Worm (Caenorhabditis elegans) whole organism, L3 larva: ENCODE data around the gene srlf-12.

Experiments used
- R02D3.7 ChIP-seq: fragments of 150-350 bp; optimal IDR thresholded peaks from 2 replicates; lab custom pipeline; 2014; ENCODE audit warnings: missing biosample characterization, missing genetic modification characterization
- aly-2 ChIP-seq: fragments of 150-350 bp; optimal IDR thresholded peaks from 2 replicates; lab custom pipeline; 2014; ENCODE audit warnings: missing biosample characterization, missing genetic modification characterization
- ceh-82 ChIP-seq: fragments of 150-350 bp; optimal IDR thresholded peaks from 2 replicates; lab custom pipeline; 2014; ENCODE audit warnings: missing biosample characterization, missing genetic modification characterization
- egl-5 ChIP-seq: fragments of 150-350 bp; optimal IDR thresholded peaks from 2 replicates; lab custom pipeline; 2017; ENCODE audit warnings: missing biosample characterization, missing genetic modification reagents, missing genetic modification characterization, inconsistent platforms
- elt-1 ChIP-seq: fragments of 150-350 bp; optimal IDR thresholded peaks from 2 replicates; lab custom pipeline; 2014; ENCODE audit warnings: missing biosample characterization, missing genetic modification characterization
- elt-2 ChIP-seq: sonication (generic microtip); optimal IDR thresholded peaks from 2 replicates; lab custom pipeline; 2016; ENCODE audit warnings: missing genetic modification reagents, mild to moderate bottlenecking, missing genetic modification characterization, missing compliant biosample characterization
- elt-3 ChIP-seq, 3 experiments: fragments of 150-350 bp in 1 of 3; sonication (generic microtip) in 2 of 3; optimal IDR thresholded peaks; 2 replicates in 2 of 3; 4 replicates in 1 of 3; lab custom pipeline; 2014 to 2017; ENCODE audit warnings: missing biosample characterization in 3 of 3, missing genetic modification characterization in 3 of 3
- fkh-10 ChIP-seq: sonication (generic microtip); optimal IDR thresholded peaks from 2 replicates; lab custom pipeline; 2017; ENCODE audit warnings: missing biosample characterization, missing genetic modification reagents, missing genetic modification characterization
- fkh-2 ChIP-seq: fragments of 150-350 bp; optimal IDR thresholded peaks from 2 replicates; lab custom pipeline; 2014; ENCODE audit warnings: missing biosample characterization, missing genetic modification reagents, missing genetic modification characterization
- fos-1 ChIP-seq: fragments of 150-350 bp; optimal IDR thresholded peaks from 2 replicates; lab custom pipeline; 2014; ENCODE audit warnings: missing biosample characterization, missing genetic modification characterization
- jun-1 ChIP-seq: fragments of 150-350 bp; optimal IDR thresholded peaks from 2 replicates; lab custom pipeline; 2014; ENCODE audit warnings: missing biosample characterization, missing genetic modification reagents, missing genetic modification characterization
- lin-15B ChIP-seq: fragments of 150-350 bp; optimal IDR thresholded peaks from 2 replicates; lab custom pipeline; 2014; ENCODE audit warnings: missing biosample characterization, missing genetic modification characterization
- lin-39 ChIP-seq: fragments of 150-350 bp; optimal IDR thresholded peaks from 2 replicates; lab custom pipeline; 2018; ENCODE audit warnings: missing biosample characterization, missing genetic modification reagents, missing genetic modification characterization
- lsy-12 ChIP-seq: sonication (generic microtip); optimal IDR thresholded peaks from 2 replicates; lab custom pipeline; 2016; ENCODE audit warnings: mild to moderate bottlenecking, missing genetic modification characterization, missing compliant biosample characterization
- mml-1 ChIP-seq: fragments of 150-350 bp; sonication (generic microtip); optimal IDR thresholded peaks from 3 replicates; lab custom pipeline; 2014; ENCODE audit warnings: missing biosample characterization, missing genetic modification characterization
- nfya-1 ChIP-seq: sonication (generic microtip); optimal IDR thresholded peaks from 2 replicates; lab custom pipeline; 2017; ENCODE audit warnings: missing genetic modification characterization, mild to moderate bottlenecking, missing compliant biosample characterization, antibody characterized with exemption, moderate library complexity; ENCODE audit not compliant: insufficient read depth
- nhr-11 ChIP-seq: fragments of 150-350 bp; optimal IDR thresholded peaks from 2 replicates; lab custom pipeline; 2014; ENCODE audit warnings: missing biosample characterization, missing genetic modification characterization
- nhr-12 ChIP-seq: fragments of 150-350 bp; optimal IDR thresholded peaks from 2 replicates; lab custom pipeline; 2014; ENCODE audit warnings: missing biosample characterization, missing genetic modification characterization
- nhr-23 ChIP-seq: fragments of 150-350 bp; optimal IDR thresholded peaks from 2 replicates; lab custom pipeline; 2014; ENCODE audit warnings: missing biosample characterization, missing genetic modification reagents, missing genetic modification characterization
- nhr-237 ChIP-seq: fragments of 150-350 bp; optimal IDR thresholded peaks from 2 replicates; lab custom pipeline; 2014; ENCODE audit warnings: missing biosample characterization, missing genetic modification characterization
- nhr-25 ChIP-seq: sonication (generic microtip); optimal IDR thresholded peaks from 2 replicates; lab custom pipeline; 2017; ENCODE audit warnings: missing biosample characterization, missing genetic modification characterization
- nhr-43 ChIP-seq: sonication (generic microtip); optimal IDR thresholded peaks from 2 replicates; lab custom pipeline; 2016; ENCODE audit warnings: mild to moderate bottlenecking, missing genetic modification characterization, missing compliant biosample characterization; ENCODE audit not compliant: poor library complexity, severe bottlenecking
- nhr-67 ChIP-seq: fragments of 150-350 bp; optimal IDR thresholded peaks from 2 replicates; lab custom pipeline; 2014; ENCODE audit warnings: missing biosample characterization, missing genetic modification characterization
- nhr-77 ChIP-seq: fragments of 150-350 bp; optimal IDR thresholded peaks from 2 replicates; lab custom pipeline; 2014; ENCODE audit warnings: missing biosample characterization, missing genetic modification characterization
- pqm-1 ChIP-seq: fragments of 150-350 bp; optimal IDR thresholded peaks from 2 replicates; lab custom pipeline; 2017; ENCODE audit warnings: missing biosample characterization, missing genetic modification characterization, inconsistent platforms
- sea-2 ChIP-seq: fragments of 150-350 bp; sonication (generic microtip); optimal IDR thresholded peaks from 4 replicates; lab custom pipeline; 2014; ENCODE audit warnings: missing biosample characterization, missing genetic modification reagents, missing genetic modification characterization
- skn-1 ChIP-seq: fragments of 150-350 bp; optimal IDR thresholded peaks from 2 replicates; lab custom pipeline; 2014; ENCODE audit warnings: missing biosample characterization, missing genetic modification characterization
- snpc-4 ChIP-seq: fragments of 150-350 bp; optimal IDR thresholded peaks from 2 replicates; lab custom pipeline; 2014; ENCODE audit warnings: missing biosample characterization, missing genetic modification characterization
- tbx-2 ChIP-seq: sonication (generic microtip); optimal IDR thresholded peaks from 2 replicates; lab custom pipeline; 2016; ENCODE audit warnings: mild to moderate bottlenecking, missing genetic modification characterization, missing compliant biosample characterization
- unc-39 ChIP-seq: sonication (generic microtip); optimal IDR thresholded peaks from 4 replicates; lab custom pipeline; 2017; ENCODE audit warnings: missing biosample characterization, missing genetic modification characterization
- unc-62 ChIP-seq: fragments of 150-350 bp; sonication (generic microtip); optimal IDR thresholded peaks from 4 replicates; lab custom pipeline; 2014; ENCODE audit warnings: missing biosample characterization, missing genetic modification reagents, missing genetic modification characterization
- zag-1 ChIP-seq: fragments of 150-350 bp; optimal IDR thresholded peaks from 2 replicates; lab custom pipeline; 2014; ENCODE audit warnings: missing biosample characterization, missing genetic modification characterization
- ztf-11 ChIP-seq: fragments of 150-350 bp; optimal IDR thresholded peaks from 2 replicates; lab custom pipeline; 2014; ENCODE audit warnings: missing biosample characterization, missing genetic modification characterization

Gene srlf-12

DNA sequence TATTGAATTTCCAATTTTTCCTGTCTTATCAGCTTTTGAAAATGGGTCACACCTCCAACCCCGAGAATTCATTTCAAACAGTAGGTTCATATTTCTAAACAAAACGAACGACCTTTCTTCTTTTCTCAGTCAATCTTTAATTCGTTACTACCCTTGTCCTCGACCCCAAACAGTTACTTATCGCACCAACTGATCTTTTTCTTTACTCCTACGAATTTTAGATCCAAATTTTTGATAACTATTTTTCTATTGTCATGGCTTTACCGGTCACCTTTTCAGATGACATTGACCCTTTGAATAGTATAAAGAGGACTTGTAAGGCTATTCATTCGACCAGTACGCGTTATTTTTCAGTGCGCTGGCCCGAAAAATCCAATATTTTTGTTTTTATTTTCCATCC lies 24.2 kb upstream of the srlf-12 start:
- TF ChIP-seq unc-62 (GFP tag; lab: Kevin White, UChicago) = no peak
- TF ChIP-seq nhr-12 = no peak
- TF ChIP-seq R02D3.7 (tag; lab: Kevin White, UChicago) = no peak
- TF ChIP-seq snpc-4 = no peak
- no peak for TF ChIP-seq egl-5
- no peak for TF ChIP-seq fos-1 (tag; lab: Kevin White, UChicago)
- TF ChIP-seq jun-1 (tag; lab: Kevin White, UChicago) = no peak
- TF ChIP-seq pqm-1 = no peak
- TF ChIP-seq nhr-67 (tag; lab: Kevin White, UChicago) = no peak
- no peak for TF ChIP-seq aly-2 (tag; lab: Kevin White, UChicago)
- peak; percentile 47 for TF ChIP-seq nhr-25
- TF ChIP-seq nhr-11 (tag; lab: Kevin White, UChicago) = no peak
- TF ChIP-seq nhr-23 = peak; percentile 60
- peak; percentile 91 for TF ChIP-seq elt-1 (tag; lab: Kevin White, UChicago)
- no peak for TF ChIP-seq skn-1 (tag; lab: Kevin White, UChicago)

DNA sequence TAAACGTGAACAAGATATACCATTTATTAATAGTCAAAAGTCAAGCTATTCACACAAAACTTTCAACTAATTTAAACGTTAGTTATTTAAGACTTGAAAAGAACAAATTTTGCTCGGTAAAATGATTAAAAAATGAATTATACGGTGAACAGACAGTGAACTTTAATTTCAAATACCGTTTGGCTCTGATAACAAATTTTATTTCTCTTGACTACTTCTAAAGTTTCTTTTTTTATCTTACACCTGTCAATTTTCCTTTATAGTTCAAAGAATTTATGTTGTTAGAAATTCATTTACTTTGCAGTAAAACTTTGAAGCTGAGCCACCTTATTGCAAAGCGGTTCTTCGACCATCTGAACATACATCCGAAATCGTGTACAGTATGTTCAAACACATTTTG lies 23.5 kb upstream of the srlf-12 start, which contains the start of gene ZK593.3:
Gene ZK593.3, plus strand, starts transcription at position 301 of the 400 bp plus-strand sequence.
- TF ChIP-seq pqm-1 (peak; percentile 5), sea-2 (GFP tag; lab: Kevin White, UChicago) (no peak), egl-5 (no peak), fkh-2 (tag; lab: Kevin White, UChicago) (no peak)

DNA sequence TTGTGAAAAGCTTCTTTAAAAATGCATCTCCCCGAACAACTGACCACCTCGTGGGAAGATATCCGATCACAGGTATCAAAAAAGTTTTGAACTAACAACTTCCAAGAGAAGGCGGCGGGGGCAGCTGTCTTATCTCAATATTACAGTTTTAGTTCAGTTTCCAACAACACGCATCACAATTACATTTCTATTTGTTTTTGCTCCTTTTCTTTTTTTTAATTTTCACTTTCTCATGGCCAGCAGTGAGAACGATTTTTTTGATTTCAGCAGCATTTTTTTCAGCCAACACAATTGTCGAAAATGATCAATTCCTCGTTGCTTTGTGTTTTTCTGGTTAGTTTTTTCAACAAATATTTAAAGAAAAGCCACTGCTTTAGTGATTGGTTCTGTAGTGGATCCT lies 21.2 kb upstream of the srlf-12 start, which contains the start of gene ZK593.2:
Gene ZK593.2, plus strand, starts transcription at position 301 of the 400 bp plus-strand sequence.
- no peak for TF ChIP-seq elt-3 (tag; optimal IDR thresholded peaks at IDR 0.05; lab: Kevin White, UChicago)
- TF ChIP-seq nhr-77 = no peak
- peak; percentile 40 for TF ChIP-seq elt-2 (tag; lab: Kevin White, UChicago)

DNA sequence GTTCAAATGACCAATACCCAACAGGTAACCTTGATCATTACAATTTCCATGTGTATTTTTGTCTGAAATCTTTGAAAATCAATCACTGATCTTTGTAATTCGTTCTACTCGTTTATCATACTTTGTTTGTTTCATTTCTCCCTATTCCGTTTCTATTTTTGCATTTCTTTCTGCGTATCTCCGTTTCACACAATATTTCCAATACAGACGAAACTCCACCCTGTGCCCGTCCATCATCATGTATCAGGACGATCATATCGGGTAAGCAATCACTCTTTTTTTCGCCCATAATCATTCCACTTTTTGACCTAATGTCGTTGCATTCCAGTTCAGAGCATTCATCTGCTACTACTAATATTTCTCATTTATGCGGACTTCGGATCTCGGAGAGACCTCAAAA lies 17.8 kb upstream of the srlf-12 start, which contains the start of gene pyk-2:
Gene pyk-2, plus strand, starts transcription at position 206 of the 400 bp plus-strand sequence.
- TF ChIP-seq mml-1 (tag; lab: Kevin White, UChicago) (no peak), fkh-10 (no peak), nhr-11 (tag; lab: Kevin White, UChicago) (no peak), nfya-1 (tag; lab: Kevin White, UChicago) (no peak), skn-1 (tag; lab: Kevin White, UChicago) (no peak), lin-39 (tag; lab: Kevin White, UChicago) (no peak), pqm-1 (peak; percentile 67), elt-2 (tag; lab: Kevin White, UChicago) (peak; percentile 79)

DNA sequence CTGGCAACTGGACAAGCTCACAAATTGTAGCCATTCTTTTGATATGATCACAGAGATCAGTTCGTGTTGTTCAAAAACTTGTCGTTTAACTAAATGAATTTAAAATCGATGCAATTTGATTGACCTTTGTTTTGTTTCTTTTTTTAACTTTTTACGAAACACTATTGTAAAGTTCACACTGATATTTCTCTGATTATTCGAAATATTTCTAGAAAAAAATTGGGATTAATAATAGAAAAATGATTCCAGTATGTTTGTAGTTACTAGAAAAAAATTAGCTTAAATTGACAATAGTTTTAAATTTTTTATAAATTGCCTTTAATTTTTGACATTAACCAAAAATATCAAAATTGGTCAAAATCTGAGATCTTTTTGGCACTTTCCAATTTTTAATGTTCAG lies 17.3 kb upstream of the srlf-12 start, which contains the start of gene ZK596.2:
Gene ZK596.2, minus strand, starts transcription at position 101 of the 400 bp plus-strand sequence.
- TF ChIP-seq nhr-43 = no peak
- TF ChIP-seq zag-1 = no peak
- TF ChIP-seq nhr-23 = no peak
- TF ChIP-seq nhr-67 (tag; lab: Kevin White, UChicago) = no peak
- TF ChIP-seq aly-2 (tag; lab: Kevin White, UChicago) = no peak
- no peak for TF ChIP-seq mml-1 (tag; lab: Kevin White, UChicago)
- TF ChIP-seq lsy-12 (tag; lab: Kevin White, UChicago) = no peak
- TF ChIP-seq elt-3 (tag; optimal IDR thresholded peaks at IDR 0.05; lab: Kevin White, UChicago) = no peak
- TF ChIP-seq unc-39 (tag; lab: Kevin White, UChicago) = no peak
- TF ChIP-seq ceh-82 (tag; lab: Kevin White, UChicago) = no peak
- no peak for TF ChIP-seq sea-2 (GFP tag; lab: Kevin White, UChicago)
- no peak for TF ChIP-seq ztf-11
- TF ChIP-seq tbx-2 (tag; lab: Kevin White, UChicago) = no peak
- no peak for TF ChIP-seq nfya-1 (tag; lab: Kevin White, UChicago)
- TF ChIP-seq nhr-237 (tag; lab: Kevin White, UChicago) = no peak
- TF ChIP-seq lin-15B (tag; lab: Kevin White, UChicago) = no peak
- TF ChIP-seq, all 47 proteins: peak for 0
